Worm (Caenorhabditis elegans) whole organism, early embryonic: Measurements from ENCODE around the gene nhr-145.

ENCODE experiments used
- B0310.2 ChIP-seq: sonication (generic microtip); optimal IDR thresholded peaks from 2 replicates; lab custom pipeline; 2016; ENCODE audit warnings: mild to moderate bottlenecking, missing genetic modification characterization, missing compliant biosample characterization
- F13C5.2 ChIP-seq: sonication (generic microtip); optimal IDR thresholded peaks from 2 replicates; lab custom pipeline; 2017; ENCODE audit warnings: mild to moderate bottlenecking, missing genetic modification characterization, inconsistent platforms, missing compliant biosample characterization
- aly-1 ChIP-seq: sonication (generic microtip); optimal IDR thresholded peaks from 2 replicates; lab custom pipeline; 2016; ENCODE audit warnings: missing genetic modification characterization, missing compliant biosample characterization
- ama-1 ChIP-seq: fragments of 150-350 bp; optimal IDR thresholded peaks from 2 replicates; lab custom pipeline; 2014
- ceh-13 ChIP-seq: fragments of 200-800 bp; sonication (Bioruptor generic); optimal IDR thresholded peaks from 2 replicates; lab custom pipeline; 2018; ENCODE audit warnings: mild to moderate bottlenecking, missing genetic modification characterization, missing compliant biosample characterization
- ets-7 ChIP-seq: sonication (generic microtip); optimal IDR thresholded peaks from 2 replicates; lab custom pipeline; 2016; ENCODE audit warnings: missing genotype, missing genetic modification characterization, missing compliant biosample characterization
- flt-1 ChIP-seq: fragments of 200-800 bp; sonication (Bioruptor generic); IDR thresholded peaks from 2 replicates; pipeline ENCODE4 v1.3.6; 2022; ENCODE audit warnings: missing genetic modification characterization, missing compliant biosample characterization
- hmg-4 ChIP-seq: fragments of 200-800 bp; sonication (Bioruptor generic); optimal IDR thresholded peaks from 2 replicates; lab custom pipeline; 2018; ENCODE audit warnings: mild to moderate bottlenecking, missing genetic modification characterization, missing compliant biosample characterization
- hnd-1 ChIP-seq: sonication (generic microtip); optimal IDR thresholded peaks from 2 replicates; lab custom pipeline; 2016; ENCODE audit warnings: missing genetic modification characterization, missing compliant biosample characterization
- pes-1 ChIP-seq: fragments of 200-800 bp; sonication (Bioruptor generic); IDR thresholded peaks from 2 replicates; pipeline ENCODE4 v1.3.6; 2022; ENCODE audit warnings: missing genetic modification reagents, missing genetic modification characterization, missing compliant biosample characterization
- scrt-1 ChIP-seq: fragments of 200-800 bp; sonication (Bioruptor generic); IDR thresholded peaks from 2 replicates; pipeline ENCODE4 v1.3.6; 2022; ENCODE audit warnings: missing genetic modification characterization, missing compliant biosample characterization
- tra-4 ChIP-seq: sonication (generic microtip); optimal IDR thresholded peaks from 2 replicates; lab custom pipeline; 2017; ENCODE audit warnings: missing genetic modification characterization, missing compliant biosample characterization

ce11 chrV:19058086-19058485, 29.4 kb upstream of the nhr-145 start:
- TF ChIP-seq flt-1 (GFP tag; lab: Robert Waterston, UW): no peak
- TF ChIP-seq ama-1 (lab: Kevin White, UChicago): no peak
- no peak for TF ChIP-seq F13C5.2 (tag; lab: Kevin White, UChicago)
- TF ChIP-seq ets-7 (tag; lab: Kevin White, UChicago): no peak
- no peak for TF ChIP-seq pes-1 (GFP tag; lab: Robert Waterston, UW)
- TF ChIP-seq hmg-4 (GFP tag; lab: Kevin White, UChicago): no peak
- TF ChIP-seq ceh-13: no peak
- TF ChIP-seq B0310.2 (tag; lab: Kevin White, UChicago): no peak
- TF ChIP-seq scrt-1 (GFP tag; lab: Robert Waterston, UW): no peak
- no peak for TF ChIP-seq hnd-1
- no peak for TF ChIP-seq aly-1 (tag; lab: Kevin White, UChicago)
- TF ChIP-seq tra-4 (tag; lab: Kevin White, UChicago): no peak
